Worm (Caenorhabditis elegans) whole organism, L2 larva: ENCODE results near the gene sdn-1.

Source experiments
- F13H6.1 ChIP-seq: sonication (generic microtip); optimal IDR thresholded peaks from 2 replicates; lab custom pipeline; 2016; ENCODE audit warnings: missing genetic modification characterization, missing compliant biosample characterization
- R02D3.7 ChIP-seq: fragments of 150-350 bp; optimal IDR thresholded peaks from 2 replicates; lab custom pipeline; 2014; ENCODE audit warnings: missing biosample characterization, missing genetic modification characterization
- blmp-1 ChIP-seq: sonication (generic microtip); optimal IDR thresholded peaks from 2 replicates; lab custom pipeline; 2017; ENCODE audit warnings: missing genetic modification characterization, mild to moderate bottlenecking, missing compliant biosample characterization, antibody characterized with exemption, moderate library complexity; ENCODE audit not compliant: insufficient read depth
- crh-2 ChIP-seq: sonication (generic microtip); optimal IDR thresholded peaks from 2 replicates; lab custom pipeline; 2017; ENCODE audit warnings: missing biosample characterization, missing genetic modification characterization
- egl-27 ChIP-seq: sonication (generic microtip); optimal IDR thresholded peaks from 3 replicates; lab custom pipeline; 2017; ENCODE audit warnings: missing biosample characterization, missing genetic modification reagents, missing genetic modification characterization
- elt-3 ChIP-seq: sonication (generic microtip); optimal IDR thresholded peaks from 2 replicates; lab custom pipeline; 2017; ENCODE audit warnings: missing biosample characterization, missing genetic modification characterization
- lin-13 ChIP-seq: fragments of 150-350 bp; optimal IDR thresholded peaks from 2 replicates; lab custom pipeline; 2014; ENCODE audit warnings: missing biosample characterization, missing genetic modification reagents, missing genetic modification characterization
- nhr-77 ChIP-seq: fragments of 150-350 bp; optimal IDR thresholded peaks from 2 replicates; lab custom pipeline; 2014; ENCODE audit warnings: missing biosample characterization, missing genetic modification characterization
- skn-1 ChIP-seq: sonication (generic microtip); optimal IDR thresholded peaks from 2 replicates; lab custom pipeline; 2017; ENCODE audit warnings: missing biosample characterization, missing genetic modification characterization
- snpc-4 ChIP-seq: fragments of 150-350 bp; optimal IDR thresholded peaks from 2 replicates; lab custom pipeline; 2014; ENCODE audit warnings: missing biosample characterization, missing genetic modification characterization
- unc-62 ChIP-seq: fragments of 150-350 bp; optimal IDR thresholded peaks from 2 replicates; lab custom pipeline; 2014; ENCODE audit warnings: missing biosample characterization, missing genetic modification reagents, missing genetic modification characterization

- TF ChIP-seq elt-3 (tag; lab: Kevin White, UChicago) (no peak), R02D3.7 (tag; lab: Kevin White, UChicago) (no peak), unc-62 (GFP tag; lab: Kevin White, UChicago) (no peak), lin-13 (GFP tag; lab: Kevin White, UChicago) (no peak), crh-2 (tag; lab: Kevin White, UChicago) (no peak), skn-1 (tag; lab: Kevin White, UChicago) (no peak), blmp-1 (tag; lab: Kevin White, UChicago) (no peak), egl-27 (no peak), snpc-4 (tag; lab: Kevin White, UChicago) (no peak), nhr-77 (tag; lab: Kevin White, UChicago) (no peak), F13H6.1 (tag; lab: Kevin White, UChicago) (no peak)
Measured at ce11 chrX:10590772-10591171, 2.4 kb downstream of the sdn-1 start.
